Worm (Caenorhabditis elegans) whole organism, midembryonic: Measurements from ENCODE around the gene T13C5.9.

Experiments used
- flt-1 ChIP-seq: fragments of 200-800 bp; sonication (Bioruptor generic); IDR thresholded peaks from 2 replicates; pipeline ENCODE4 v1.3.6; 2022; ENCODE audit warnings: missing genetic modification characterization, missing compliant biosample characterization
- ztf-29 ChIP-seq: fragments of 200-800 bp; sonication (Bioruptor generic); IDR thresholded peaks from 2 replicates; pipeline ENCODE4 v1.3.6; 2022; ENCODE audit warnings: missing genetic modification reagents, missing genetic modification characterization, missing compliant biosample characterization

DNA sequence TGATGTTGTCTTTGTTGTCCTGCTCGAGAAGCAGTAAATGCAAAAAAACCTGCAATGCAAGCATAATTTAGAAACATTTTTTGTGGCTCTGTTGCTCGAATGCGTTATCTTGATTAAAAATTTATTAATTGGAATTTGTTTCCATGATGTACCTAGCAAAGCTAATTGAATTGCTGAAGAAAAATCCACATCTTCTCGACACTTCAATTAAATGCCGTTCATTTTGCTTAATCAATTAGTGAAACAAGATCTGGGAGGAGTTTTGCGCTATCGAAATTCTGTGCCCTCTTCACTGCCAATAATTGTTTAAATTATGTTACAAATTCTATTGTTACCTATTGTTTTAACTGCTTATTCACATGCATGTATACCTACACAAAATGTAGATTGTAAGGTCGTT lies 14.2 kb upstream of the T13C5.9 start, which contains the start of gene T25B2.3:
- no peak for TF ChIP-seq ztf-29
- no peak for TF ChIP-seq flt-1 (GFP tag; lab: Robert Waterston, UW)
